Worm (Caenorhabditis elegans): Measurements from ENCODE around the gene EGAP1.1.

ce11 chrIII:5915926-5916325 is 21.1 kb downstream of the EGAP1.1 start:
- TF ChIP-seq unc-62 (GFP tag; optimal IDR thresholded peaks at IDR 0.05) (no peak), R02D3.7 (tag; optimal IDR thresholded peaks at IDR 0.05) (no peak), nhr-11 (tag; optimal IDR thresholded peaks at IDR 0.05) (no peak)
